Fruit fly (Drosophila melanogaster) whole organism: ENCODE results near the gene CG14562.

Experiments
- CG8478 ChIP-seq: fragments of >200 bp; optimal IDR thresholded peaks from 2 replicates; lab custom pipeline; 2018; ENCODE audit warnings: inconsistent platforms
- Dll ChIP-seq: fragments of >200 bp; optimal IDR thresholded peaks from 2 replicates; lab custom pipeline; 2017
- EcR ChIP-seq, 2 experiments: fragments of >200 bp; optimal IDR thresholded peaks; 2 replicates each; lab custom pipeline; 2017; ENCODE audit warnings: missing biosample characterization in 2 of 2, missing genetic modification characterization in 2 of 2, missing genetic modification reagents in 2 of 2
- pan ChIP-seq: fragments of >200 bp; optimal IDR thresholded peaks from 2 replicates; lab custom pipeline; 2017
- psq ChIP-seq: fragments of >200 bp; optimal IDR thresholded peaks from 2 replicates; lab custom pipeline; 2017

dm6 chr3L:21954474-21955321, 12.7 kb downstream of the CG14562 start, which contains the start of gene CG7458:
- TF ChIP-seq EcR (GFP tag; optimal IDR thresholded peaks at IDR 0.05; lab: Kevin White, UChicago) (no peak), Dll (lab: Kevin White, UChicago) (no peak), psq (lab: Kevin White, UChicago) (no peak), CG8478 (lab: Kevin White, UChicago) (no peak), pan (lab: Kevin White, UChicago) (peak; percentile 54)
